Worm (Caenorhabditis elegans): ENCODE measurements around the gene sek-4.

DNA sequence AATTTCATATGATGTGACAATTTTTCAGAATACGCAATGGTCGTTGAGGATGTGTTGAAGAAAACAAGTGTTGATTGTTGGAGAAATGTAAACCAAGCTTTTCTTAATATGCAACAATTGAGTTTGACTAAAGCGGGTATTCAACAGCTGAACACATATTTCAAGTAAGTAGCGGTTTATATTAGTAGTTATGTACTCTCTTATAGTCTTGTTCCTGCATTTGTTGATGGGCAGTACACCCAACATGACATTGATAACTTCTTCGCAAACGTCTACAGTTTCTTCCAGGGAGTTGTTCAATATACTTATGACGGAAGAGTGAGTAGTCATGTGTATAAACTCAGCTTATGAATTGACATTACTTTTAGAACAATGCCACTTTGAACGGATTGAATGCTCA, 44.1 kb upstream of the sek-4 start:
- no peak for TF ChIP-seq unc-3 (GFP tag; conservative IDR thresholded peaks at IDR 0.05)
- no peak for TF ChIP-seq unc-3 (tag; optimal IDR thresholded peaks at IDR 0.05)
- TF ChIP-seq tbx-2 (tag; optimal IDR thresholded peaks at IDR 0.05), result no peak
- no peak for TF ChIP-seq pag-3 (tag; optimal IDR thresholded peaks at IDR 0.05; ENCODE audit: borderline replicate concordance)
- no peak for TF ChIP-seq unc-86 (tag; optimal IDR thresholded peaks at IDR 0.05)
- TF ChIP-seq pha-4 (tag; optimal IDR thresholded peaks at IDR 0.05), result no peak
- TF ChIP-seq ceh-34 (tag; optimal IDR thresholded peaks at IDR 0.05), result no peak
- no peak for TF ChIP-seq ets-4 (tag; optimal IDR thresholded peaks at IDR 0.05)
- TF ChIP-seq ref-2 (tag; optimal IDR thresholded peaks at IDR 0.05), result no peak
- TF ChIP-seq ceh-24 (tag; optimal IDR thresholded peaks at IDR 0.05), result no peak
